Fruit fly (Drosophila melanogaster): ENCODE data around the gene by.

Gene by

dm6 chr3R:9513052-9513420, 19.8 kb downstream of the by start, which contains the start of the genes Ras85D and Rlb1 (continued):
- TF ChIP-seq Oaz (GFP tag; IDR thresholded peaks at IDR 0.05) (no peak), cad (GFP tag; optimal IDR thresholded peaks at IDR 0.05) (no peak), twi (tag; optimal IDR thresholded peaks at IDR 0.05) (peak; percentile 62), CG4820 (GFP tag; optimal IDR thresholded peaks at IDR 0.05) (peak; percentile 61), Tbp (GFP tag; optimal IDR thresholded peaks at IDR 0.05) (no peak), CG17186 (GFP tag; optimal IDR thresholded peaks at IDR 0.05) (peak; percentile 85), CG7357 (GFP tag; IDR thresholded peaks at IDR 0.05) (0 out of 3 replicates have a peak, but pooled peaks have one; percentile 26), Bgb (GFP tag; IDR thresholded peaks at IDR 0.05; ENCODE audit: partially characterized antibody) (no peak), CG5180 (GFP tag; optimal IDR thresholded peaks at IDR 0.05) (no peak), CG17568 (GFP tag; optimal IDR thresholded peaks at IDR 0.05) (no peak), Trl (optimal IDR thresholded peaks at IDR 0.05) (no peak), Trl (GFP tag; optimal IDR thresholded peaks at IDR 0.05) (peak; percentile 73), Dref (GFP tag; IDR thresholded peaks at IDR 0.05) (no peak), wor (GFP tag; IDR thresholded peaks at IDR 0.05) (no peak), CG12744 (GFP tag; optimal IDR thresholded peaks at IDR 0.05) (peak; percentile 23), sisA (GFP tag; IDR thresholded peaks at IDR 0.05) (no peak), Deaf1 (tag; optimal IDR thresholded peaks at IDR 0.05) (no peak), sr (GFP tag; IDR thresholded peaks at IDR 0.05) (no peak), Sry-β (GFP tag; optimal IDR thresholded peaks at IDR 0.05) (no peak), tup (GFP tag; optimal IDR thresholded peaks at IDR 0.05) (peak; percentile 16), Gug (GFP tag; IDR thresholded peaks at IDR 0.05) (peak; percentile 78; the same call in 3 of the 4 replicates), CG33557 (GFP tag; optimal IDR thresholded peaks at IDR 0.05) (peak; percentile 40), Abd-B (GFP tag; optimal IDR thresholded peaks at IDR 0.05) (no peak), cas (GFP tag; IDR thresholded peaks at IDR 0.05) (no peak), Stat92E (GFP tag; optimal IDR thresholded peaks at IDR 0.05) (peak in 1 of 3 experiments; percentile 53), Dip2 (GFP tag; IDR thresholded peaks at IDR 0.05) (no peak), Adf1 (GFP tag; IDR thresholded peaks at IDR 0.05) (no peak), CG3847 (GFP tag; IDR thresholded peaks at IDR 0.05) (no peak), Fer2 (tag; optimal IDR thresholded peaks at IDR 0.05) (peak; percentile 68), CG12104 (GFP tag; optimal IDR thresholded peaks at IDR 0.05) (peak; percentile 35), CG1024 (GFP tag; IDR thresholded peaks at IDR 0.05) (no peak), CG17359 (tag; optimal IDR thresholded peaks at IDR 0.05) (peak; percentile 50), CG1647 (GFP tag; optimal IDR thresholded peaks at IDR 0.05) (peak; percentile 80), CG34376 (GFP tag; optimal IDR thresholded peaks at IDR 0.05) (peak; percentile 73), CG2875 (GFP tag; optimal IDR thresholded peaks at IDR 0.05) (peak; percentile 4), eyg (GFP tag; optimal IDR thresholded peaks at IDR 0.05) (peak; percentile 42), dmrt11E (tag; optimal IDR thresholded peaks at IDR 0.05) (peak; percentile 57), caup (GFP tag; optimal IDR thresholded peaks at IDR 0.05; ENCODE audit: severe bottlenecking) (peak; percentile 43), NC2β (GFP tag; optimal IDR thresholded peaks at IDR 0.05) (peak; percentile 76), CG2889 (GFP tag; IDR thresholded peaks at IDR 0.05) (no peak), Sry-δ (GFP tag; optimal IDR thresholded peaks at IDR 0.05) (peak; percentile 99), wdn (GFP tag; IDR thresholded peaks at IDR 0.05) (no peak), CG15073 (GFP tag; optimal IDR thresholded peaks at IDR 0.05) (peak; percentile 99), HLH3B (GFP tag; IDR thresholded peaks at IDR 0.05) (no peak), crp (GFP tag; optimal IDR thresholded peaks at IDR 0.05) (peak in 1 of 2 experiments; percentile 55), Ptx1 (GFP tag; IDR thresholded peaks at IDR 0.05) (no peak), pb (GFP tag; optimal IDR thresholded peaks at IDR 0.05) (peak; percentile 62), gfzf (GFP tag; optimal IDR thresholded peaks at IDR 0.05) (peak; percentile 40), Elba2 (GFP tag; optimal IDR thresholded peaks at IDR 0.05) (peak; percentile 17), vfl (GFP tag; optimal IDR thresholded peaks at IDR 0.05) (peak; percentile 63), Dfd (GFP tag; optimal IDR thresholded peaks at IDR 0.05) (no peak), CG7556 (GFP tag; optimal IDR thresholded peaks at IDR 0.05) (peak; percentile 37)
